Fruit fly (Drosophila melanogaster): Measurements from ENCODE around the gene Socs16D.

Socs16D gene

dm6 chrX:17820252-17820651 is 7.1 kb downstream of the Socs16D start (continued):
- TF ChIP-seq CG2199 (GFP tag; IDR thresholded peaks at IDR 0.05) (peak; percentile 85; the same call in 1 of the 3 replicates), CG13624 (GFP tag; optimal IDR thresholded peaks at IDR 0.05) (no peak), kah (GFP tag; optimal IDR thresholded peaks at IDR 0.05) (no peak), crol (GFP tag; IDR thresholded peaks at IDR 0.05) (no peak), corto (GFP tag; optimal IDR thresholded peaks at IDR 0.05) (no peak), en (GFP tag; optimal IDR thresholded peaks at IDR 0.05) (no peak), CG13894 (tag; optimal IDR thresholded peaks at IDR 0.05) (no peak), klu (GFP tag; IDR thresholded peaks at IDR 0.05) (no peak), Hmr (GFP tag; optimal IDR thresholded peaks at IDR 0.05) (peak; percentile 45), wek (GFP tag; optimal IDR thresholded peaks at IDR 0.05) (no peak), CG17829 (tag; optimal IDR thresholded peaks at IDR 0.05) (peak; percentile 36), fu2 (GFP tag; optimal IDR thresholded peaks at IDR 0.05) (no peak), ap (GFP tag; IDR thresholded peaks at IDR 0.05) (no peak), br (optimal IDR thresholded peaks at IDR 0.05) (no peak), CG8944 (GFP tag; optimal IDR thresholded peaks at IDR 0.05) (no peak), CG30020 (tag; optimal IDR thresholded peaks at IDR 0.05) (no peak), dysf (GFP tag; IDR thresholded peaks at IDR 0.05) (peak; percentile 42; the same call in 1 of the 3 replicates), CG2678 (tag; optimal IDR thresholded peaks at IDR 0.05) (peak; percentile 25), wor (GFP tag; IDR thresholded peaks at IDR 0.05) (no peak), CG18476 (GFP tag; optimal IDR thresholded peaks at IDR 0.05) (no peak), otp (GFP tag; IDR thresholded peaks at IDR 0.05) (no peak), eyg (GFP tag; optimal IDR thresholded peaks at IDR 0.05) (no peak), CG10267 (tag; optimal IDR thresholded peaks at IDR 0.05) (peak; percentile 25), NK7.1 (GFP tag; optimal IDR thresholded peaks at IDR 0.05) (no peak), Xbp1 (GFP tag; optimal IDR thresholded peaks at IDR 0.05) (peak; percentile 66), CG16813 (GFP tag; IDR thresholded peaks at IDR 0.05; ENCODE audit: partially characterized antibody) (0 out of 3 replicates have a peak, but pooled peaks have one; percentile 33), NC2α (GFP tag; optimal IDR thresholded peaks at IDR 0.05) (no peak), CG6654 (GFP tag; optimal IDR thresholded peaks at IDR 0.05) (no peak), CG12769 (tag; optimal IDR thresholded peaks at IDR 0.05) (peak; percentile 31), E2f2 (GFP tag; IDR thresholded peaks at IDR 0.05) (no peak), D (optimal IDR thresholded peaks at IDR 0.05) (no peak), D (GFP tag; optimal IDR thresholded peaks at IDR 0.05) (no peak), pum (GFP tag; optimal IDR thresholded peaks at IDR 0.05) (no peak), gsb (GFP tag; IDR thresholded peaks at IDR 0.05) (no peak), chif (GFP tag; optimal IDR thresholded peaks at IDR 0.05) (peak; percentile 13 to 29), HLH4C (GFP tag; IDR thresholded peaks at IDR 0.05; ENCODE audit: partially characterized antibody) (no peak), nmo (GFP tag; optimal IDR thresholded peaks at IDR 0.05) (peak; percentile 44), CG4282 (GFP tag; optimal IDR thresholded peaks at IDR 0.05) (no peak), CG14050 (GFP tag; IDR thresholded peaks at IDR 0.05) (no peak), Nf-YC (tag; optimal IDR thresholded peaks at IDR 0.05) (peak; percentile 29), zen (tag; optimal IDR thresholded peaks at IDR 0.05) (no peak), CG13424 (tag; optimal IDR thresholded peaks at IDR 0.05) (peak; percentile 29), CG12942 (GFP tag; optimal IDR thresholded peaks at IDR 0.05) (peak; percentile 29), slbo (GFP tag; IDR thresholded peaks at IDR 0.05) (peak; percentile 59; the same call in 1 of the 2 replicates), nerfin-1 (tag; optimal IDR thresholded peaks at IDR 0.05) (no peak), Fer1 (GFP tag; optimal IDR thresholded peaks at IDR 0.05) (no peak), gro (GFP tag; optimal IDR thresholded peaks at IDR 0.05) (no peak), CG34422 (GFP tag; IDR thresholded peaks at IDR 0.05) (no peak), Nf-YB (GFP tag; optimal IDR thresholded peaks at IDR 0.05) (no peak), prd (optimal IDR thresholded peaks at IDR 0.05) (no peak), prd (GFP tag; IDR thresholded peaks at IDR 0.05) (0 out of 3 replicates have a peak, but pooled peaks have one; percentile 26), Rx (GFP tag; IDR thresholded peaks at IDR 0.05) (no peak), CG17385 (GFP tag; optimal IDR thresholded peaks at IDR 0.05) (no peak)
